Fruit fly (Drosophila melanogaster) whole organism, prepupa: ENCODE measurements around the gene Ythdc1.
A peak's percentile ranks its signal among the peaks of the same experiment; 100 is the strongest.

Experiments used
- Blimp-1 ChIP-seq: fragments of 200-800 bp; sonication (Bioruptor generic); optimal IDR thresholded peaks from 3 replicates; lab custom pipeline; 2017; ENCODE audit warnings: missing biosample characterization, missing genetic modification characterization, mild to moderate bottlenecking, moderate library complexity, missing genetic modification reagents
- CG10631 ChIP-seq: fragments of 200-800 bp; sonication (Bioruptor generic); optimal IDR thresholded peaks from 2 replicates; lab custom pipeline; 2016; ENCODE audit warnings: missing biosample characterization, missing genetic modification characterization
- CG11294 ChIP-seq: fragments of 200-800 bp; sonication (Bioruptor generic); IDR thresholded peaks from 2 replicates; pipeline ENCODE4 v1.3.6; 2022; ENCODE audit warnings: missing biosample characterization, missing genetic modification characterization
- CG11902 ChIP-seq: fragments of 200-800 bp; sonication (Bioruptor generic); optimal IDR thresholded peaks from 3 replicates; lab custom pipeline; 2016; ENCODE audit warnings: missing biosample characterization, missing genetic modification characterization
- CG15336 ChIP-seq: fragments of 200-800 bp; sonication (Bioruptor generic); IDR thresholded peaks from 2 replicates; pipeline ENCODE4 v1.3.6; 2022; ENCODE audit warnings: missing biosample characterization, missing genetic modification characterization
- CG1621 ChIP-seq: fragments of 200-800 bp; sonication (Bioruptor generic); optimal IDR thresholded peaks from 3 replicates; lab custom pipeline; 2018; ENCODE audit warnings: missing biosample characterization, mild to moderate bottlenecking, missing genetic modification characterization
- CG16779 ChIP-seq: fragments of 200-800 bp; sonication (Bioruptor generic); optimal IDR thresholded peaks from 3 replicates; lab custom pipeline; 2017; ENCODE audit warnings: missing biosample characterization, mild to moderate bottlenecking, missing genetic modification characterization
- CG3032 ChIP-seq: fragments of 200-800 bp; optimal IDR thresholded peaks from 2 replicates; lab custom pipeline; 2019; ENCODE audit warnings: missing biosample characterization, mild to moderate bottlenecking, missing genetic modification characterization, moderate library complexity
- CG34406 ChIP-seq: fragments of 200-800 bp; sonication (Bioruptor generic); optimal IDR thresholded peaks from 3 replicates; lab custom pipeline; 2016; ENCODE audit warnings: missing biosample characterization, missing genetic modification characterization
- CG3919 ChIP-seq: fragments of 200-800 bp; sonication (Bioruptor generic); optimal IDR thresholded peaks from 3 replicates; lab custom pipeline; 2016; ENCODE audit warnings: missing biosample characterization, missing genetic modification characterization
- CG6163 ChIP-seq: fragments of 200-800 bp; sonication (Bioruptor generic); IDR thresholded peaks from 3 replicates; pipeline ENCODE4 v1.3.6; 2022; ENCODE audit warnings: missing biosample characterization, missing genetic modification characterization
- CG6792 ChIP-seq: fragments of 200-800 bp; sonication (Bioruptor generic); optimal IDR thresholded peaks from 3 replicates; lab custom pipeline; 2016; ENCODE audit warnings: missing biosample characterization, missing genetic modification characterization
- CG6808 ChIP-seq: fragments of 200-800 bp; sonication (Bioruptor generic); optimal IDR thresholded peaks from 3 replicates; lab custom pipeline; 2017; ENCODE audit warnings: missing biosample characterization, missing genetic modification characterization, mild to moderate bottlenecking, moderate library complexity, missing genetic modification reagents
- CG8119 ChIP-seq: fragments of 200-800 bp; sonication (Bioruptor generic); IDR thresholded peaks from 3 replicates; pipeline ENCODE4 v1.3.6; 2022; ENCODE audit warnings: missing biosample characterization, missing genetic modification characterization
- CG9139 ChIP-seq: fragments of 200-800 bp; sonication (Bioruptor generic); optimal IDR thresholded peaks from 3 replicates; lab custom pipeline; 2017; ENCODE audit warnings: missing biosample characterization, mild to moderate bottlenecking, missing genetic modification characterization
- Eip75B ChIP-seq: fragments of 200-800 bp; sonication (Bioruptor generic); optimal IDR thresholded peaks from 3 replicates; lab custom pipeline; 2016; ENCODE audit warnings: missing biosample characterization, missing genetic modification characterization
- Eip78C ChIP-seq: fragments of 200-800 bp; sonication (Bioruptor generic); peaks from one replicate; lab custom pipeline; 2016; ENCODE audit warnings: missing biosample characterization, missing genetic modification characterization
- Hr38 ChIP-seq: sonication (Bioruptor generic); optimal IDR thresholded peaks from 2 replicates; lab custom pipeline; 2016; ENCODE audit warnings: missing biosample characterization, missing genetic modification characterization
- OdsH ChIP-seq: fragments of 200-800 bp; sonication (Bioruptor generic); optimal IDR thresholded peaks from 3 replicates; lab custom pipeline; 2016; ENCODE audit warnings: missing biosample characterization, missing genetic modification characterization
- Smox ChIP-seq: fragments of 200-800 bp; sonication (Bioruptor generic); optimal IDR thresholded peaks from 3 replicates; lab custom pipeline; 2016; ENCODE audit warnings: missing biosample characterization, missing genetic modification characterization
- Sox14 ChIP-seq: fragments of 200-800 bp; sonication (Bioruptor generic); optimal IDR thresholded peaks from 3 replicates; lab custom pipeline; 2016; ENCODE audit warnings: missing biosample characterization, missing genetic modification characterization
- Sox15 ChIP-seq: fragments of 200-800 bp; sonication (Bioruptor generic); optimal IDR thresholded peaks from 3 replicates; lab custom pipeline; 2016; ENCODE audit warnings: missing biosample characterization, missing genetic modification characterization
- dsx ChIP-seq: fragments of 200-800 bp; optimal IDR thresholded peaks from 3 replicates; lab custom pipeline; 2019; ENCODE audit warnings: missing biosample characterization, mild to moderate bottlenecking, missing genetic modification characterization, moderate library complexity; ENCODE audit not compliant: poor library complexity, severe bottlenecking
- eg ChIP-seq: fragments of 200-800 bp; sonication (Bioruptor generic); IDR thresholded peaks from 3 replicates; pipeline ENCODE4 v1.3.6; 2022; ENCODE audit warnings: missing biosample characterization, missing genetic modification characterization
- esn ChIP-seq: fragments of 200-800 bp; sonication (Bioruptor generic); optimal IDR thresholded peaks from 2 replicates; lab custom pipeline; 2016; ENCODE audit warnings: missing biosample characterization, mild to moderate bottlenecking, missing genetic modification characterization, moderate library complexity
- fkh ChIP-seq: fragments of 200-800 bp; sonication (Bioruptor generic); optimal IDR thresholded peaks from 3 replicates; lab custom pipeline; 2017; ENCODE audit warnings: missing biosample characterization, mild to moderate bottlenecking, missing genetic modification characterization, moderate library complexity
- lz ChIP-seq: fragments of 200-800 bp; sonication (Bioruptor generic); optimal IDR thresholded peaks from 3 replicates; lab custom pipeline; 2016; ENCODE audit warnings: missing biosample characterization, missing genetic modification characterization
- pdm3 ChIP-seq: fragments of 200-800 bp; sonication (Bioruptor generic); optimal IDR thresholded peaks from 3 replicates; lab custom pipeline; 2016; ENCODE audit warnings: missing biosample characterization, missing genetic modification characterization
- salr ChIP-seq, 2 experiments: fragments of 200-800 bp; sonication (Bioruptor generic); optimal IDR thresholded peaks; 3 replicates each; lab custom pipeline; 2016 to 2018; ENCODE audit warnings: missing biosample characterization in 2 of 2, missing genetic modification characterization in 2 of 2, mild to moderate bottlenecking in 1 of 2
- ss ChIP-seq, 2 experiments: fragments of 200-800 bp; sonication (Bioruptor generic); optimal IDR thresholded peaks; 2 replicates in 1 of 2; 3 replicates in 1 of 2; lab custom pipeline; 2017 to 2018; ENCODE audit warnings: mild to moderate bottlenecking in 2 of 2, missing biosample characterization in 2 of 2, missing genetic modification characterization in 2 of 2, moderate library complexity in 1 of 2
- topi ChIP-seq: fragments of 200-800 bp; sonication (Bioruptor generic); optimal IDR thresholded peaks from 3 replicates; lab custom pipeline; 2016; ENCODE audit warnings: missing biosample characterization, missing genetic modification characterization
- vri ChIP-seq: fragments of 200-800 bp; sonication (Bioruptor generic); optimal IDR thresholded peaks from 3 replicates; lab custom pipeline; 2016; ENCODE audit warnings: missing biosample characterization, mild to moderate bottlenecking, missing genetic modification characterization

Gene Ythdc1

dm6 chr3L:3337345-3337928 lies 36.5 kb downstream of the Ythdc1 start:
- TF ChIP-seq vri (GFP tag; lab: Kevin White, UChicago) (peak; percentile 22), CG3032 (tag; lab: Kevin White, UChicago) (no peak)

- peak; percentile 74 for TF ChIP-seq CG6163 (GFP tag; lab: Robert Waterston, UW)
- TF ChIP-seq CG10631 (GFP tag; lab: Kevin White, UChicago), result no peak
- peak; percentile 8 for TF ChIP-seq topi (GFP tag; lab: Kevin White, UChicago)
- no peak for TF ChIP-seq Blimp-1 (GFP tag; lab: Kevin White, UChicago)
- TF ChIP-seq CG3919 (GFP tag; lab: Kevin White, UChicago), result no peak
- TF ChIP-seq salr (GFP tag; optimal IDR thresholded peaks at IDR 0.05; lab: Kevin White, UChicago), result peak in 1 of 2 experiments; percentile 14
- peak; percentile 92 for TF ChIP-seq fkh (GFP tag; lab: Kevin White, UChicago)
- TF ChIP-seq CG8119 (GFP tag; lab: Robert Waterston, UW), result peak; percentile 44; the same call in 2 of the 3 replicates
- no peak for TF ChIP-seq lz (GFP tag; lab: Kevin White, UChicago)
- peak; percentile 56 for TF ChIP-seq Eip78C
- peak; percentile 11 for TF ChIP-seq CG9139 (GFP tag; lab: Kevin White, UChicago)
- TF ChIP-seq CG6808, result peak; percentile 28
- peak; percentile 75 for TF ChIP-seq CG1621
- TF ChIP-seq vri (GFP tag; lab: Kevin White, UChicago), result peak; percentile 62
- peak; percentile 54 for TF ChIP-seq ss (GFP tag; optimal IDR thresholded peaks at IDR 0.05; lab: Kevin White, UChicago)
- TF ChIP-seq CG3032 (tag; lab: Kevin White, UChicago), result peak; percentile 53
- TF ChIP-seq CG15336 (GFP tag; lab: Robert Waterston, UW), result peak; percentile 50
- peak; percentile 35 for TF ChIP-seq esn (GFP tag; lab: Kevin White, UChicago)
- TF ChIP-seq CG6792, result no peak
- TF ChIP-seq eg (GFP tag; lab: Robert Waterston, UW), result peak; percentile 85
- peak; percentile 14 for TF ChIP-seq Sox14 (GFP tag; lab: Kevin White, UChicago)
- TF ChIP-seq OdsH, result no peak
Measured at dm6 chr3L:3336368-3337164, 37.4 kb downstream of the Ythdc1 start, which contains the start of the genes Drsl6 and kst. Gene Drsl6, minus strand, starts transcription at chr3L:3336418. Gene kst, plus strand, starts transcription at chr3L:3336860.

dm6 chr3L:3335688-3336087 lies 38.3 kb downstream of the Ythdc1 start, which contains the start of gene Drsl1:
Gene Drsl1, minus strand, starts transcription at chr3L:3335788.
- no peak for TF ChIP-seq CG6792
- TF ChIP-seq esn (GFP tag; lab: Kevin White, UChicago), result no peak
- no peak for TF ChIP-seq CG6808
- no peak for TF ChIP-seq CG10631 (GFP tag; lab: Kevin White, UChicago)
- no peak for TF ChIP-seq Sox15 (GFP tag; lab: Kevin White, UChicago)
- TF ChIP-seq Hr38 (GFP tag; lab: Kevin White, UChicago), result no peak
- no peak for TF ChIP-seq topi (GFP tag; lab: Kevin White, UChicago)
- TF ChIP-seq CG11902 (GFP tag; lab: Kevin White, UChicago), result no peak
- no peak for TF ChIP-seq CG8119 (GFP tag; lab: Robert Waterston, UW)
- TF ChIP-seq Eip75B (GFP tag; lab: Kevin White, UChicago), result no peak
- no peak for TF ChIP-seq CG15336 (GFP tag; lab: Robert Waterston, UW)
- TF ChIP-seq Smox (GFP tag; lab: Kevin White, UChicago), result no peak
- no peak for TF ChIP-seq CG16779 (tag; lab: Kevin White, UChicago)
- no peak for TF ChIP-seq CG11294 (GFP tag; lab: Robert Waterston, UW)
- no peak for TF ChIP-seq pdm3
- TF ChIP-seq CG34406 (GFP tag; lab: Kevin White, UChicago), result no peak
- TF ChIP-seq, all 60 proteins: peak for 0

dm6 chr3L:3334784-3335183 lies 39.2 kb downstream of the Ythdc1 start, which contains the start of gene CG14969:
Gene CG14969, minus strand, starts transcription at chr3L:3334978.
- TF ChIP-seq dsx (GFP tag; lab: Kevin White, UChicago), result no peak
- peak; percentile 21 for TF ChIP-seq esn (GFP tag; lab: Kevin White, UChicago)
